Fruit fly (Drosophila melanogaster) whole organism, embryonic: ENCODE results near the gene gb.
A peak's percentile ranks its signal among the peaks of the same experiment; 100 is the strongest.

Experiments used
- CG10274 ChIP-seq: fragments of 200-800 bp; sonication (Bioruptor generic); optimal IDR thresholded peaks from 3 replicates; lab custom pipeline; 2017; ENCODE audit warnings: missing biosample characterization, mild to moderate bottlenecking, missing genetic modification characterization
- CG11696 ChIP-seq: fragments of 200-800 bp; sonication (Bioruptor generic); IDR thresholded peaks from 2 replicates; pipeline ENCODE4 v1.3.6; 2022; ENCODE audit warnings: missing biosample characterization, missing genetic modification characterization
- CG12104 ChIP-seq: fragments of 200-800 bp; sonication (Bioruptor generic); optimal IDR thresholded peaks from 3 replicates; lab custom pipeline; 2016; ENCODE audit warnings: missing biosample characterization, missing genetic modification characterization
- CG14860 ChIP-seq: fragments of 200-800 bp; sonication (Bioruptor generic); IDR thresholded peaks from 3 replicates; pipeline ENCODE4 v1.3.6; 2022; ENCODE audit warnings: missing biosample characterization, missing genetic modification characterization; ENCODE audit not compliant: partially characterized antibody
- CG15514 ChIP-seq: fragments of 200-800 bp; sonication (Bioruptor generic); optimal IDR thresholded peaks from 3 replicates; lab custom pipeline; 2017; ENCODE audit warnings: missing biosample characterization, missing genetic modification characterization, mild to moderate bottlenecking, moderate library complexity, missing genetic modification reagents
- CG17385 ChIP-seq: fragments of 200-800 bp; sonication (Bioruptor generic); optimal IDR thresholded peaks from 3 replicates; lab custom pipeline; 2018; ENCODE audit warnings: missing biosample characterization, mild to moderate bottlenecking, missing genetic modification characterization
- CG1832 ChIP-seq: fragments of 200-800 bp; sonication (Bioruptor generic); optimal IDR thresholded peaks from 2 replicates; lab custom pipeline; 2017; ENCODE audit warnings: missing biosample characterization, mild to moderate bottlenecking, missing genetic modification characterization, inconsistent platforms
- CG2199 ChIP-seq: fragments of 200-800 bp; sonication (Bioruptor generic); IDR thresholded peaks from 3 replicates; pipeline ENCODE4 v1.3.6; 2022; ENCODE audit warnings: missing biosample characterization, missing genetic modification characterization
- CG3065 ChIP-seq: fragments of 200-800 bp; sonication (Bioruptor generic); optimal IDR thresholded peaks from 2 replicates; lab custom pipeline; 2016; ENCODE audit warnings: missing biosample characterization, missing genetic modification characterization
- CG3407 ChIP-seq: fragments of 200-800 bp; sonication (Bioruptor generic); optimal IDR thresholded peaks from 2 replicates; lab custom pipeline; 2018; ENCODE audit warnings: missing biosample characterization, mild to moderate bottlenecking, missing genetic modification characterization
- CG4617 ChIP-seq: fragments of 200-800 bp; sonication (Bioruptor generic); optimal IDR thresholded peaks from 3 replicates; lab custom pipeline; 2016; ENCODE audit warnings: missing biosample characterization, missing genetic modification characterization, borderline replicate concordance
- CG6272 ChIP-seq: fragments of 200-800 bp; sonication (Bioruptor generic); IDR thresholded peaks from 2 replicates; pipeline ENCODE4 v1.3.6; 2022; ENCODE audit warnings: missing biosample characterization, missing genetic modification characterization
- CoRest ChIP-seq: fragments of 200-800 bp; sonication (Bioruptor generic); optimal IDR thresholded peaks from 3 replicates; lab custom pipeline; 2018; ENCODE audit warnings: missing biosample characterization, mild to moderate bottlenecking, missing genetic modification characterization, moderate library complexity
- D19B ChIP-seq: fragments of 200-800 bp; sonication (Bioruptor generic); optimal IDR thresholded peaks from 2 replicates; lab custom pipeline; 2017; ENCODE audit warnings: missing biosample characterization, mild to moderate bottlenecking, missing genetic modification characterization
- Dfd ChIP-seq, 2 experiments: fragments of >200 bp; optimal IDR thresholded peaks; 2 replicates each; lab custom pipeline; 2017; ENCODE audit warnings: missing biosample characterization in 2 of 2, missing genetic modification characterization in 2 of 2
- Dip3 ChIP-seq: fragments of 200-800 bp; sonication (Bioruptor generic); optimal IDR thresholded peaks from 3 replicates; lab custom pipeline; 2016; ENCODE audit warnings: missing biosample characterization, missing genetic modification characterization
- Drgx ChIP-seq: fragments of 200-800 bp; sonication (Bioruptor generic); IDR thresholded peaks from 2 replicates; pipeline ENCODE4 v1.3.6; 2022; ENCODE audit warnings: missing biosample characterization, missing genetic modification characterization
- Fer1 ChIP-seq: fragments of 200-800 bp; sonication (Bioruptor generic); optimal IDR thresholded peaks from 2 replicates; lab custom pipeline; 2017; ENCODE audit warnings: missing biosample characterization, mild to moderate bottlenecking, missing genetic modification characterization
- GATAe ChIP-seq: fragments of 200-800 bp; sonication (Bioruptor generic); conservative IDR thresholded peaks from 2 replicates; pipeline ENCODE4 v1.3.6; 2022; ENCODE audit warnings: missing biosample characterization, missing genetic modification characterization
- Hand ChIP-seq: fragments of 200-800 bp; sonication (Bioruptor generic); optimal IDR thresholded peaks from 2 replicates; lab custom pipeline; 2017; ENCODE audit warnings: mild to moderate bottlenecking, missing biosample characterization, missing genetic modification reagents, missing genetic modification characterization
- Lpt ChIP-seq: fragments of >200 bp; optimal IDR thresholded peaks from 2 replicates; lab custom pipeline; 2018; ENCODE audit warnings: missing biosample characterization, missing genetic modification characterization
- Med ChIP-seq: fragments of 200-800 bp; sonication (Bioruptor generic); peaks from one replicate; lab custom pipeline; 2016; ENCODE audit warnings: missing biosample characterization, missing genetic modification characterization, mild to moderate bottlenecking, inconsistent platforms, moderate library complexity
- Nf-YC ChIP-seq: fragments of 200-800 bp; optimal IDR thresholded peaks from 3 replicates; lab custom pipeline; 2019; ENCODE audit warnings: missing biosample characterization, mild to moderate bottlenecking, missing genetic modification characterization, moderate library complexity
- Ptx1 ChIP-seq: fragments of 200-800 bp; sonication (Bioruptor generic); IDR thresholded peaks from 2 replicates; pipeline ENCODE4 v1.3.6; 2022; ENCODE audit warnings: missing biosample characterization, missing genetic modification characterization
- Rfx ChIP-seq: fragments of 200-800 bp; sonication (Bioruptor generic); IDR thresholded peaks from 2 replicates; pipeline ENCODE4 v1.3.6; 2022; ENCODE audit warnings: missing biosample characterization, missing genetic modification characterization
- Xbp1 ChIP-seq: fragments of 200-800 bp; sonication (Bioruptor generic); optimal IDR thresholded peaks from 3 replicates; lab custom pipeline; 2016; ENCODE audit warnings: missing biosample characterization, mild to moderate bottlenecking, missing genetic modification characterization
- al ChIP-seq: fragments of 200-800 bp; sonication (Bioruptor generic); IDR thresholded peaks from 2 replicates; pipeline ENCODE4 v1.3.6; 2022; ENCODE audit warnings: missing biosample characterization, missing genetic modification characterization
- amos ChIP-seq: fragments of 200-800 bp; sonication (Bioruptor generic); IDR thresholded peaks from 2 replicates; pipeline ENCODE4 v1.3.6; 2022; ENCODE audit warnings: missing biosample characterization, missing genetic modification characterization; ENCODE audit not compliant: partially characterized antibody
- aop ChIP-seq: fragments of 200-800 bp; sonication (Bioruptor generic); IDR thresholded peaks from 2 replicates; pipeline ENCODE4 v1.3.6; 2022; ENCODE audit warnings: missing biosample characterization, missing genetic modification characterization
- chinmo ChIP-seq: fragments of 200-800 bp; sonication (Bioruptor generic); IDR thresholded peaks from 4 replicates; pipeline ENCODE4 v1.3.6; 2022; ENCODE audit warnings: missing biosample characterization, missing genetic modification characterization; ENCODE audit not compliant: partially characterized antibody
- ci ChIP-seq: fragments of 200-800 bp; sonication (Bioruptor generic); IDR thresholded peaks from 3 replicates; pipeline ENCODE4 v1.3.6; 2022; ENCODE audit warnings: missing biosample characterization, missing genetic modification characterization
- crc ChIP-seq: fragments of 200-800 bp; sonication (Bioruptor generic); optimal IDR thresholded peaks from 2 replicates; lab custom pipeline; 2016; ENCODE audit warnings: missing biosample characterization, missing genetic modification characterization
- dimm ChIP-seq: fragments of 200-800 bp; sonication (Bioruptor generic); IDR thresholded peaks from 2 replicates; pipeline ENCODE4 v1.3.6; 2022; ENCODE audit warnings: missing biosample characterization, missing genetic modification characterization
- dysf ChIP-seq: fragments of 200-800 bp; sonication (Bioruptor generic); IDR thresholded peaks from 3 replicates; pipeline ENCODE4 v1.3.6; 2022; ENCODE audit warnings: missing biosample characterization, missing genetic modification characterization
- ewg ChIP-seq: fragments of 200-800 bp; sonication (Bioruptor generic); optimal IDR thresholded peaks from 3 replicates; lab custom pipeline; 2017; ENCODE audit warnings: mild to moderate bottlenecking, missing biosample characterization, missing genetic modification reagents, missing genetic modification characterization
- gt ChIP-seq: fragments of 200-800 bp; sonication (Bioruptor generic); IDR thresholded peaks from 2 replicates; pipeline ENCODE4 v1.3.6; 2022; ENCODE audit warnings: missing biosample characterization, missing genetic modification characterization
- hkb ChIP-seq, 2 experiments: fragments of 200-800 bp in 1 of 2; fragments of >200 bp in 1 of 2; sonication (Bioruptor generic) in 1 of 2; IDR thresholded peaks in 1 of 2; optimal IDR thresholded peaks in 1 of 2; 2 replicates each; pipeline versions ENCODE4 v1.3.6 to Lab custom; 2017 to 2022; ENCODE audit warnings: missing biosample characterization in 1 of 2, missing genetic modification characterization in 1 of 2
- inv ChIP-seq: fragments of 200-800 bp; sonication (Bioruptor generic); IDR thresholded peaks from 2 replicates; pipeline ENCODE4 v1.3.6; 2022; ENCODE audit warnings: missing biosample characterization, missing genetic modification characterization; ENCODE audit not compliant: partially characterized antibody
- lab ChIP-seq: fragments of 200-800 bp; sonication (Bioruptor generic); optimal IDR thresholded peaks from 3 replicates; lab custom pipeline; 2017; ENCODE audit warnings: missing biosample characterization, missing genetic modification characterization, mild to moderate bottlenecking, moderate library complexity, missing genetic modification reagents
- oc ChIP-seq: fragments of 200-800 bp; sonication (Bioruptor generic); optimal IDR thresholded peaks from 2 replicates; lab custom pipeline; 2018; ENCODE audit warnings: missing biosample characterization, mild to moderate bottlenecking, missing genetic modification characterization, moderate library complexity
- p53 ChIP-seq: fragments of 200-800 bp; sonication (Bioruptor generic); optimal IDR thresholded peaks from 2 replicates; lab custom pipeline; 2016; ENCODE audit warnings: missing biosample characterization, missing genetic modification characterization
- pita ChIP-seq: fragments of 200-800 bp; sonication (Bioruptor generic); optimal IDR thresholded peaks from 2 replicates; lab custom pipeline; 2017; ENCODE audit warnings: missing biosample characterization, mild to moderate bottlenecking, missing genetic modification characterization
- schlank ChIP-seq: fragments of 200-800 bp; sonication (Bioruptor generic); optimal IDR thresholded peaks from 2 replicates; lab custom pipeline; 2018; ENCODE audit warnings: missing biosample characterization, mild to moderate bottlenecking, missing genetic modification characterization
- sim ChIP-seq: fragments of 200-800 bp; sonication (Bioruptor generic); IDR thresholded peaks from 2 replicates; pipeline ENCODE4 v1.3.6; 2022; ENCODE audit warnings: missing biosample characterization, missing genetic modification characterization
- tup ChIP-seq: fragments of 200-800 bp; sonication (Bioruptor generic); optimal IDR thresholded peaks from 2 replicates; lab custom pipeline; 2016; ENCODE audit warnings: missing biosample characterization, mild to moderate bottlenecking, missing genetic modification characterization, moderate library complexity
- wek ChIP-seq: fragments of 200-800 bp; sonication (Bioruptor generic); optimal IDR thresholded peaks from 3 replicates; lab custom pipeline; 2018; ENCODE audit warnings: missing biosample characterization, mild to moderate bottlenecking, missing genetic modification characterization, moderate library complexity
- z ChIP-seq: fragments of 200-800 bp; sonication (Bioruptor generic); IDR thresholded peaks from 3 replicates; pipeline ENCODE4 v1.3.6; 2022; ENCODE audit warnings: missing biosample characterization, missing genetic modification characterization

The gb gene

dm6 chr3R:27069810-27070625, 42.1 kb downstream of the gb start, which contains the start of gene spz (continued):
- TF ChIP-seq chinmo (GFP tag; lab: Robert Waterston, UW), result peak; percentile 95
- peak; percentile 40; the same call in 1 of the 2 replicates for TF ChIP-seq Ptx1 (GFP tag; lab: Robert Waterston, UW)
- no peak for TF ChIP-seq dimm (GFP tag; lab: Robert Waterston, UW)
- 0 out of 3 replicates have a peak, but pooled peaks have one; percentile 36 for TF ChIP-seq z (GFP tag; lab: Robert Waterston, UW)
- no peak for TF ChIP-seq hkb (optimal IDR thresholded peaks at IDR 0.05; lab: Kevin White, UChicago)
- 0 out of 2 replicates have a peak, but pooled peaks have one; percentile 18 for TF ChIP-seq hkb (GFP tag; IDR thresholded peaks at IDR 0.05; lab: Robert Waterston, UW)
- TF ChIP-seq al (GFP tag; lab: Robert Waterston, UW), result 0 out of 2 replicates have a peak, but pooled peaks have one; percentile 6
- no peak for TF ChIP-seq Nf-YC (tag; lab: Kevin White, UChicago)
- 0 out of 2 replicates have a peak, but pooled peaks have one; percentile 9 for TF ChIP-seq CG6272 (GFP tag; lab: Robert Waterston, UW)
- peak; percentile 86 for TF ChIP-seq CG1832 (GFP tag; lab: Kevin White, UChicago)
- TF ChIP-seq pita (GFP tag; lab: Kevin White, UChicago), result no peak
- TF ChIP-seq, all 482 proteins: peak for 85

DNA sequence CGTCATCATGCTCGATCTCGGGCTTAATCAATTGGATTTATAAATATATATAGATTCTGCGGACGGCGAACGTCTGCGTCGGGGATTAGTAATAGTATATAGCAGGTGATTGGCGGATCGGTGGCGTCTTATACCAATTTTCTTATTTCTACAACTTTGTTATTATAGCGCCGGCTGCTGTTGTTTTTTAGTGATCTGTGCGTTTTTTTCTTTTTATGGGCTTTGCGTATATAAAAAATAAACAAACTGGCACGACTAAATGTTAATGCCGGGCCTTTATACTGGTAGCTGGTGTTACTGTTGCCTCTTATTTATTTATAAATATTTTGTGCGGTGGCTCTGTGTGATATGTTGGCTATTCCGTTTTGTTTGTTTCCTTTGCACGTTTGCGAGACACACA, 42.9 kb downstream of the gb start:
- TF ChIP-seq dysf (GFP tag; lab: Robert Waterston, UW), result peak; percentile 23; the same call in 1 of the 3 replicates
- no peak for TF ChIP-seq inv (GFP tag; lab: Robert Waterston, UW)
- no peak for TF ChIP-seq oc
- no peak for TF ChIP-seq schlank (tag; lab: Kevin White, UChicago)
- TF ChIP-seq ewg (GFP tag; lab: Kevin White, UChicago), result no peak
- no peak for TF ChIP-seq Dip3 (GFP tag; lab: Kevin White, UChicago)
- TF ChIP-seq gt (GFP tag; lab: Robert Waterston, UW), result no peak
- no peak for TF ChIP-seq CG2199 (GFP tag; lab: Robert Waterston, UW)
- peak; percentile 51 for TF ChIP-seq CG10274
- no peak for TF ChIP-seq amos (GFP tag; lab: Robert Waterston, UW)
- peak; percentile 12; the same call in 1 of the 2 replicates for TF ChIP-seq Drgx (GFP tag; lab: Robert Waterston, UW)
- TF ChIP-seq aop, result no peak
- no peak for TF ChIP-seq CG17385 (GFP tag; lab: Kevin White, UChicago)
- no peak for TF ChIP-seq Dfd (GFP tag; optimal IDR thresholded peaks at IDR 0.05; lab: Kevin White, UChicago)
- no peak for TF ChIP-seq CG4617 (GFP tag; lab: Kevin White, UChicago)
- no peak for TF ChIP-seq Lpt (GFP tag; lab: Kevin White, UChicago)
- TF ChIP-seq sim, result no peak
- no peak for TF ChIP-seq CoRest (tag; lab: Kevin White, UChicago)
- TF ChIP-seq CG11696, result no peak
- TF ChIP-seq Xbp1 (GFP tag; lab: Kevin White, UChicago), result no peak
- TF ChIP-seq ci (GFP tag; lab: Robert Waterston, UW), result 0 out of 3 replicates have a peak, but pooled peaks have one; percentile 11
- TF ChIP-seq Rfx (GFP tag; lab: Robert Waterston, UW), result no peak
- no peak for TF ChIP-seq p53 (GFP tag; lab: Kevin White, UChicago)
- TF ChIP-seq wek (GFP tag; lab: Kevin White, UChicago), result no peak
- TF ChIP-seq CG14860 (GFP tag; lab: Robert Waterston, UW), result no peak
- no peak for TF ChIP-seq tup (GFP tag; lab: Kevin White, UChicago)
- no peak for TF ChIP-seq CG3407
- peak; percentile 72 for TF ChIP-seq Med (GFP tag; lab: Kevin White, UChicago)
- no peak for TF ChIP-seq crc
- peak; percentile 2 for TF ChIP-seq lab (GFP tag; lab: Kevin White, UChicago)
- peak; percentile 22 for TF ChIP-seq CG15514
- no peak for TF ChIP-seq GATAe (GFP tag; lab: Robert Waterston, UW)
- TF ChIP-seq D19B (GFP tag; lab: Kevin White, UChicago), result no peak
- no peak for TF ChIP-seq CG3065 (GFP tag; lab: Kevin White, UChicago)
- TF ChIP-seq Fer1 (GFP tag; lab: Kevin White, UChicago), result no peak
- TF ChIP-seq Hand (GFP tag; lab: Kevin White, UChicago), result no peak
- no peak for TF ChIP-seq CG12104 (GFP tag; lab: Kevin White, UChicago)
